Fruit fly (Drosophila melanogaster) whole organism, wandering third instar larva: ENCODE measurements around the gene CG43245.

Experiments used
- Abd-B ChIP-seq: fragments of >200 bp; optimal IDR thresholded peaks from 2 replicates; lab custom pipeline; 2017; ENCODE audit warnings: missing biosample characterization, missing genetic modification characterization
- Hr78 ChIP-seq: fragments of >200 bp; optimal IDR thresholded peaks from 2 replicates; lab custom pipeline; 2017; ENCODE audit warnings: missing biosample characterization, missing genetic modification characterization
- Myc ChIP-seq: fragments of >200 bp; optimal IDR thresholded peaks from 2 replicates; lab custom pipeline; 2017
- N ChIP-seq: fragments of >200 bp; optimal IDR thresholded peaks from 2 replicates; lab custom pipeline; 2018; ENCODE audit warnings: missing biosample characterization, missing external identifiers, missing genetic modification characterization
- OdsH ChIP-seq: fragments of 200-800 bp; sonication (Bioruptor generic); optimal IDR thresholded peaks from 2 replicates; lab custom pipeline; 2016; ENCODE audit warnings: missing biosample characterization, mild to moderate bottlenecking, missing genetic modification characterization
- br ChIP-seq: fragments of 200-800 bp; sonication (Bioruptor generic); optimal IDR thresholded peaks from 2 replicates; lab custom pipeline; 2016; ENCODE audit warnings: missing biosample characterization, missing genetic modification characterization
- foxo ChIP-seq, 2 experiments: fragments of 200-800 bp; sonication (Bioruptor generic); optimal IDR thresholded peaks; 2 replicates in 1 of 2; 3 replicates in 1 of 2; lab custom pipeline; 2016 to 2017; ENCODE audit warnings: missing biosample characterization in 2 of 2, missing genetic modification characterization in 2 of 2
- fru ChIP-seq: fragments of 200-800 bp; sonication (Bioruptor generic); optimal IDR thresholded peaks from 3 replicates; lab custom pipeline; 2016; ENCODE audit warnings: missing biosample characterization, mild to moderate bottlenecking, missing genetic modification characterization
- psq ChIP-seq: fragments of 200-800 bp; sonication (Bioruptor generic); optimal IDR thresholded peaks from 3 replicates; lab custom pipeline; 2017; ENCODE audit warnings: missing biosample characterization, mild to moderate bottlenecking, missing genetic modification characterization, moderate library complexity
- rgr ChIP-seq: fragments of 200-800 bp; sonication (Bioruptor generic); optimal IDR thresholded peaks from 3 replicates; lab custom pipeline; 2016; ENCODE audit warnings: missing biosample characterization, mild to moderate bottlenecking, missing genetic modification characterization
- tai ChIP-seq: sonication (Bioruptor generic); optimal IDR thresholded peaks from 2 replicates; lab custom pipeline; 2016; ENCODE audit warnings: missing biosample characterization, missing genetic modification characterization
- usp ChIP-seq: fragments of >200 bp; optimal IDR thresholded peaks from 2 replicates; lab custom pipeline; 2017; ENCODE audit warnings: missing biosample characterization, missing genetic modification characterization

DNA sequence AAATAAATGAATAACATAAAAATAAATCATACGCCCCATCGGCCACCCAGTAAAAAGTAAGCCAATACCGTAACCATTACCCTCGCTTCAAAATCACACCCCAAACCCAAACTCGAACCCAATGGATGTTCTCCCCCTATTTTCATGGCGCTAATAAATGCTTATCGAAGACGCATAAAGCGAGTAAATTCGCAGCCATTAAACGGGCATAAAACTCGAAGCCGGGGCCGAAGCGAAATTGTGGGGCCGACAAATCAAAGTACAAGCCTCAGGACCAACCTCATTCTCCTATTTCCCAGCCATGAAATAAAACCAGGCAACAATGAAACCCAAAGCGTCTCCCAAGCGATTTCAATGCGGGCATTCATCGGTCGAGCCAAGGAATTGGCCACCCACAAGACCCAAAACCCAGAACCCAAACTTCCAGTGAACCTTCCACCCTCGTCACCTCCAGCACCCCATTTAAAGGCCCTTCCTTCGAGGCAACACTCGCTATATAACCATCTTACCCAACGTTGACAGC is 43.3 kb downstream of the CG43245 start:
- TF ChIP-seq psq (GFP tag; lab: Kevin White, UChicago) (no peak), br (GFP tag; lab: Kevin White, UChicago) (no peak), rgr (GFP tag; lab: Kevin White, UChicago) (no peak), Abd-B (GFP tag; lab: Kevin White, UChicago) (no peak), Hr78 (GFP tag; lab: Kevin White, UChicago) (no peak), N (GFP tag; lab: Kevin White, UChicago) (no peak), Myc (lab: Kevin White, UChicago) (no peak), OdsH (no peak), usp (GFP tag; lab: Kevin White, UChicago) (no peak), foxo (GFP tag; optimal IDR thresholded peaks at IDR 0.05; lab: Kevin White, UChicago) (no peak), tai (GFP tag; lab: Kevin White, UChicago) (no peak), fru (GFP tag; lab: Kevin White, UChicago) (no peak)
